Fruit fly (Drosophila melanogaster) whole organism, embryonic: ENCODE results near the gene Son.
A peak's percentile ranks its signal among the peaks of the same experiment; 100 is the strongest.

Experiments
- Adf1 ChIP-seq: fragments of 200-800 bp; sonication (Bioruptor generic); IDR thresholded peaks from 2 replicates; pipeline ENCODE4 v1.3.6; 2022; ENCODE audit warnings: missing biosample characterization, missing genetic modification characterization
- C15 ChIP-seq: fragments of 200-800 bp; sonication (Bioruptor generic); IDR thresholded peaks from 3 replicates; pipeline ENCODE4 v1.3.6; 2022; ENCODE audit warnings: missing biosample characterization, missing genetic modification characterization
- CG12104 ChIP-seq: fragments of 200-800 bp; sonication (Bioruptor generic); optimal IDR thresholded peaks from 3 replicates; lab custom pipeline; 2016; ENCODE audit warnings: missing biosample characterization, missing genetic modification characterization
- CG15073 ChIP-seq: fragments of 200-800 bp; sonication (Bioruptor generic); optimal IDR thresholded peaks from 2 replicates; lab custom pipeline; 2016; ENCODE audit warnings: missing biosample characterization, missing genetic modification characterization
- CG15514 ChIP-seq: fragments of 200-800 bp; sonication (Bioruptor generic); optimal IDR thresholded peaks from 3 replicates; lab custom pipeline; 2017; ENCODE audit warnings: missing biosample characterization, missing genetic modification characterization, mild to moderate bottlenecking, moderate library complexity, missing genetic modification reagents
- CG1602 ChIP-seq: fragments of 200-800 bp; sonication (Bioruptor generic); optimal IDR thresholded peaks from 3 replicates; lab custom pipeline; 2016; ENCODE audit warnings: missing biosample characterization, missing genetic modification characterization
- CG16815 ChIP-seq: fragments of 200-800 bp; sonication (Bioruptor generic); optimal IDR thresholded peaks from 3 replicates; lab custom pipeline; 2017; ENCODE audit warnings: missing biosample characterization, mild to moderate bottlenecking, missing genetic modification characterization
- CG17385 ChIP-seq: fragments of 200-800 bp; sonication (Bioruptor generic); optimal IDR thresholded peaks from 3 replicates; lab custom pipeline; 2018; ENCODE audit warnings: missing biosample characterization, mild to moderate bottlenecking, missing genetic modification characterization
- CG17568 ChIP-seq: fragments of 200-800 bp; sonication (Bioruptor generic); optimal IDR thresholded peaks from 2 replicates; lab custom pipeline; 2018; ENCODE audit warnings: missing biosample characterization, mild to moderate bottlenecking, missing genetic modification characterization, moderate library complexity
- CG2199 ChIP-seq: fragments of 200-800 bp; sonication (Bioruptor generic); IDR thresholded peaks from 3 replicates; pipeline ENCODE4 v1.3.6; 2022; ENCODE audit warnings: missing biosample characterization, missing genetic modification characterization
- CG31365 ChIP-seq: fragments of 200-800 bp; sonication (Bioruptor generic); optimal IDR thresholded peaks from 2 replicates; lab custom pipeline; 2018; ENCODE audit warnings: missing biosample characterization, mild to moderate bottlenecking, missing genetic modification characterization
- CG32532 ChIP-seq: fragments of 200-800 bp; sonication (Bioruptor generic); IDR thresholded peaks from 2 replicates; pipeline ENCODE4 v1.3.6; 2022; ENCODE audit warnings: missing biosample characterization, missing genetic modification characterization
- CG4328 ChIP-seq: fragments of 200-800 bp; sonication (Bioruptor generic); optimal IDR thresholded peaks from 3 replicates; lab custom pipeline; 2017; ENCODE audit warnings: missing biosample characterization, missing genetic modification reagents, missing genetic modification characterization
- CG43689 ChIP-seq: fragments of 200-800 bp; sonication (Bioruptor generic); IDR thresholded peaks from 2 replicates; pipeline ENCODE4 v1.3.6; 2022; ENCODE audit warnings: missing biosample characterization, missing genetic modification characterization
- CG6854 ChIP-seq: fragments of 200-800 bp; sonication (Bioruptor generic); optimal IDR thresholded peaks from 3 replicates; lab custom pipeline; 2017; ENCODE audit warnings: missing biosample characterization, mild to moderate bottlenecking, missing genetic modification characterization
- CG7928 ChIP-seq: fragments of 200-800 bp; sonication (Bioruptor generic); optimal IDR thresholded peaks from 2 replicates; lab custom pipeline; 2017; ENCODE audit warnings: missing biosample characterization, mild to moderate bottlenecking, missing genetic modification characterization
- CrebB ChIP-seq: fragments of 200-800 bp; sonication (Bioruptor generic); optimal IDR thresholded peaks from 3 replicates; lab custom pipeline; 2018; ENCODE audit warnings: missing biosample characterization, mild to moderate bottlenecking, missing genetic modification characterization
- Dad ChIP-seq: fragments of 200-800 bp; sonication (Bioruptor generic); optimal IDR thresholded peaks from 3 replicates; lab custom pipeline; 2016; ENCODE audit warnings: missing biosample characterization, missing genetic modification characterization
- Hand ChIP-seq: fragments of 200-800 bp; sonication (Bioruptor generic); optimal IDR thresholded peaks from 2 replicates; lab custom pipeline; 2017; ENCODE audit warnings: mild to moderate bottlenecking, missing biosample characterization, missing genetic modification reagents, missing genetic modification characterization
- Hey ChIP-seq: fragments of 200-800 bp; sonication (Bioruptor generic); optimal IDR thresholded peaks from 3 replicates; lab custom pipeline; 2018; ENCODE audit warnings: missing biosample characterization, mild to moderate bottlenecking, missing genetic modification characterization
- Lhr ChIP-seq: fragments of 200-800 bp; sonication (Bioruptor generic); optimal IDR thresholded peaks from 3 replicates; lab custom pipeline; 2017; ENCODE audit warnings: mild to moderate bottlenecking, missing biosample characterization, missing genetic modification reagents, missing genetic modification characterization
- Lim3 ChIP-seq: fragments of 200-800 bp; sonication (Bioruptor generic); IDR thresholded peaks from 2 replicates; pipeline ENCODE4 v1.3.6; 2022; ENCODE audit warnings: missing biosample characterization, missing genetic modification characterization
- Oaz ChIP-seq: fragments of 200-800 bp; sonication (Bioruptor generic); IDR thresholded peaks from 2 replicates; pipeline ENCODE4 v1.3.6; 2022; ENCODE audit warnings: missing biosample characterization, missing genetic modification characterization
- Ravus ChIP-seq: fragments of 200-800 bp; sonication (Bioruptor generic); IDR thresholded peaks from 2 replicates; pipeline ENCODE4 v1.3.6; 2022; ENCODE audit warnings: missing biosample characterization, missing genetic modification characterization
- Side ChIP-seq: fragments of 200-800 bp; sonication (Bioruptor generic); optimal IDR thresholded peaks from 2 replicates; lab custom pipeline; 2016; ENCODE audit warnings: missing biosample characterization, missing genetic modification characterization
- Stat92E ChIP-seq, 3 experiments: fragments of >200 bp in 2 of 3; fragments of 200-800 bp in 1 of 3; sonication (Bioruptor generic) in 1 of 3; optimal IDR thresholded peaks; 2 replicates each; lab custom pipeline; 2017 to 2019; ENCODE audit warnings: missing biosample characterization in 3 of 3, missing genetic modification characterization in 3 of 3, mild to moderate bottlenecking in 1 of 3, moderate library complexity in 1 of 3
- btn ChIP-seq: fragments of 200-800 bp; sonication (Bioruptor generic); optimal IDR thresholded peaks from 2 replicates; lab custom pipeline; 2016; ENCODE audit warnings: missing biosample characterization, missing genetic modification characterization
- dpn ChIP-seq, 2 experiments: fragments of 200-800 bp; sonication (Bioruptor generic); optimal IDR thresholded peaks; 3 replicates each; lab custom pipeline; 2016; ENCODE audit warnings: missing biosample characterization in 2 of 2, missing genetic modification characterization in 2 of 2
- esg ChIP-seq: fragments of 200-800 bp; sonication (Bioruptor generic); conservative IDR thresholded peaks from 2 replicates; pipeline ENCODE4 v1.3.6; 2022; ENCODE audit warnings: missing biosample characterization, missing genetic modification characterization
- eyg ChIP-seq: fragments of 200-800 bp; sonication (Bioruptor generic); optimal IDR thresholded peaks from 3 replicates; lab custom pipeline; 2016; ENCODE audit warnings: missing biosample characterization, missing genetic modification characterization
- gsb ChIP-seq: fragments of 200-800 bp; sonication (Bioruptor generic); IDR thresholded peaks from 2 replicates; pipeline ENCODE4 v1.3.6; 2022; ENCODE audit warnings: missing biosample characterization, missing genetic modification characterization
- lbe ChIP-seq: fragments of 200-800 bp; sonication (Bioruptor generic); optimal IDR thresholded peaks from 2 replicates; lab custom pipeline; 2016; ENCODE audit warnings: missing biosample characterization, mild to moderate bottlenecking, missing genetic modification characterization
- luna ChIP-seq: fragments of 200-800 bp; sonication (Bioruptor generic); optimal IDR thresholded peaks from 2 replicates; lab custom pipeline; 2016; ENCODE audit warnings: missing biosample characterization, missing genetic modification characterization
- psq ChIP-seq: fragments of 200-800 bp; sonication (Bioruptor generic); optimal IDR thresholded peaks from 2 replicates; lab custom pipeline; 2017; ENCODE audit warnings: missing biosample characterization, missing genetic modification characterization
- ranshi ChIP-seq: fragments of 200-800 bp; sonication (Bioruptor generic); IDR thresholded peaks from 2 replicates; pipeline ENCODE4 v1.3.6; 2022; ENCODE audit warnings: missing biosample characterization, missing genetic modification characterization
- run ChIP-seq: fragments of 200-800 bp; sonication (Bioruptor generic); optimal IDR thresholded peaks from 3 replicates; lab custom pipeline; 2018; ENCODE audit warnings: missing biosample characterization, mild to moderate bottlenecking, missing genetic modification characterization
- sima ChIP-seq: fragments of 200-800 bp; sonication (Bioruptor generic); optimal IDR thresholded peaks from 2 replicates; lab custom pipeline; 2016; ENCODE audit warnings: missing biosample characterization, missing genetic modification characterization
- slou ChIP-seq: fragments of 200-800 bp; sonication (Bioruptor generic); optimal IDR thresholded peaks from 3 replicates; lab custom pipeline; 2016; ENCODE audit warnings: missing biosample characterization, missing genetic modification characterization
- sqz ChIP-seq: fragments of 200-800 bp; sonication (Bioruptor generic); optimal IDR thresholded peaks from 3 replicates; lab custom pipeline; 2018; ENCODE audit warnings: missing biosample characterization, mild to moderate bottlenecking, missing genetic modification characterization
- tll ChIP-seq, 2 experiments: fragments of 200-800 bp in 1 of 2; fragments of >200 bp in 1 of 2; sonication (Bioruptor generic) in 1 of 2; optimal IDR thresholded peaks; 2 replicates each; lab custom pipeline; 2017 to 2019; ENCODE audit warnings: missing biosample characterization in 2 of 2, missing genetic modification characterization in 2 of 2, mild to moderate bottlenecking in 1 of 2, moderate library complexity in 1 of 2
- wek ChIP-seq: fragments of 200-800 bp; sonication (Bioruptor generic); optimal IDR thresholded peaks from 3 replicates; lab custom pipeline; 2018; ENCODE audit warnings: missing biosample characterization, mild to moderate bottlenecking, missing genetic modification characterization, moderate library complexity
- zen ChIP-seq: fragments of 200-800 bp; sonication (Bioruptor generic); optimal IDR thresholded peaks from 3 replicates; lab custom pipeline; 2018; ENCODE audit warnings: missing biosample characterization, mild to moderate bottlenecking, missing genetic modification characterization, moderate library complexity

The Son gene

DNA sequence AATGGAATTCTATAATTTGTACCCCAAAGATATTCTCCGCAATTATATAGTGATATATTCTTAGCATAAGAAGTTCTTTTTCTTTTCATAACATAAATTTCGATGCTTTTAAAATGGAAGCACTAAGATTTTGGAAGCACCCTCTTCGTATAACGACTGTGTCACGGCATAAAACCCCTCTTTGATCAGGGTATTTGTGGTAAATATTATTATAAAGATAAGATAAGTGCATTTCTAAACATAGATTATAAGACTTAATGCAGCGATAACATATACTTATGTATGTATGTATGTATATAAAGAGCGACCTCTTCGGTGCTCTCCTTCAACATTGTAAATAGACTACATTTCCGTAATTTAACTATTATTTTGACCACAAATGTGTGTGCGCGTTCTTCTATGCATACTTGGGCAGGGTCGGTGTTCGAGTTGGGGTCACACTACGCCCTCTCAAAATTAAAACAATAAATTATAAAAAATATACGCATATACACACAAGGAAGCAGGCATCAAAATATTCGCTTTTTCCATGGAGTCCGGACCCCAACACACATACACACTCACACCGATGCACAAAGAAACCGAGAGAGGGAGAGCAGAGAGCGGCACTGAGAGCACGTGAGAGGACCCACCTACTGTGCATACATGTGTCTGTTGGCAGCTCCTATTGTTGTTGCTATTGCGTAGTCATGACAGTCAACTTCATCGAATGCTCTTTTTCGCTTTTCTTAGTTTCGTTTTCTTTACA is 27.4 kb upstream of the Son start (continued):
- no peak for TF ChIP-seq CG15073 (GFP tag; lab: Kevin White, UChicago)
- no peak for TF ChIP-seq eyg (GFP tag; lab: Kevin White, UChicago)
- no peak for TF ChIP-seq dpn (GFP tag; optimal IDR thresholded peaks at IDR 0.05; lab: Kevin White, UChicago)
- TF ChIP-seq CG32532 (GFP tag; lab: Robert Waterston, UW) = no peak
- no peak for TF ChIP-seq CG1602
- TF ChIP-seq wek (GFP tag; lab: Kevin White, UChicago) = no peak
- TF ChIP-seq CG16815 = no peak
- TF ChIP-seq Stat92E (GFP tag; optimal IDR thresholded peaks at IDR 0.05; lab: Kevin White, UChicago) = no peak
- no peak for TF ChIP-seq Hand (GFP tag; lab: Kevin White, UChicago)
- no peak for TF ChIP-seq Lhr (GFP tag; lab: Kevin White, UChicago)
- peak; percentile 22 for TF ChIP-seq CG17568 (GFP tag; lab: Kevin White, UChicago)
- no peak for TF ChIP-seq C15 (GFP tag; lab: Robert Waterston, UW)
- no peak for TF ChIP-seq Lim3 (GFP tag; lab: Robert Waterston, UW)
- TF ChIP-seq sima (GFP tag; lab: Kevin White, UChicago) = no peak
- TF ChIP-seq CG17385 (GFP tag; lab: Kevin White, UChicago) = peak; percentile 18
- TF ChIP-seq Oaz (GFP tag; lab: Robert Waterston, UW) = no peak
- TF ChIP-seq Ravus (GFP tag; lab: Robert Waterston, UW) = no peak
- no peak for TF ChIP-seq CG6854 (GFP tag; lab: Kevin White, UChicago)
- TF ChIP-seq psq (GFP tag; lab: Kevin White, UChicago) = no peak
- no peak for TF ChIP-seq ranshi (GFP tag; lab: Robert Waterston, UW)
- TF ChIP-seq gsb (GFP tag; lab: Robert Waterston, UW) = no peak
- TF ChIP-seq lbe (GFP tag; lab: Kevin White, UChicago) = peak; percentile 12
- no peak for TF ChIP-seq run (tag; lab: Kevin White, UChicago)
- no peak for TF ChIP-seq CG7928
- no peak for TF ChIP-seq zen (tag; lab: Kevin White, UChicago)
- no peak for TF ChIP-seq CG12104
- TF ChIP-seq CG15514 = no peak
- no peak for TF ChIP-seq Side
- no peak for TF ChIP-seq CG31365 (tag; lab: Kevin White, UChicago)
- no peak for TF ChIP-seq CG2199 (GFP tag; lab: Robert Waterston, UW)
- TF ChIP-seq CG4328 = no peak
- no peak for TF ChIP-seq slou (GFP tag; lab: Kevin White, UChicago)
- no peak for TF ChIP-seq CG43689 (GFP tag; lab: Robert Waterston, UW)
- no peak for TF ChIP-seq Dad (GFP tag; lab: Kevin White, UChicago)
- no peak for TF ChIP-seq sqz (GFP tag; lab: Kevin White, UChicago)
- no peak for TF ChIP-seq luna
- no peak for TF ChIP-seq btn
- no peak for TF ChIP-seq Hey
- TF ChIP-seq Adf1 = no peak
- TF ChIP-seq tll (GFP tag; optimal IDR thresholded peaks at IDR 0.05; lab: Kevin White, UChicago) = no peak
- no peak for TF ChIP-seq esg (GFP tag; lab: Robert Waterston, UW)
- TF ChIP-seq CrebB (tag; lab: Kevin White, UChicago) = no peak
